Worm (Caenorhabditis elegans) whole organism, late embryonic: ENCODE data around the gene F22B7.3.

Source experiments
- ahr-1 ChIP-seq: sonication (generic microtip); optimal IDR thresholded peaks from 2 replicates; lab custom pipeline; 2016; ENCODE audit warnings: missing genetic modification characterization, missing compliant biosample characterization
- ceh-19 ChIP-seq: fragments of 200-800 bp; sonication (Bioruptor generic); optimal IDR thresholded peaks from 2 replicates; lab custom pipeline; 2018; ENCODE audit warnings: mild to moderate bottlenecking, missing genetic modification characterization, missing compliant biosample characterization
- ceh-34 ChIP-seq: sonication (generic microtip); optimal IDR thresholded peaks from 2 replicates; lab custom pipeline; 2016; ENCODE audit warnings: mild to moderate bottlenecking, missing genetic modification characterization, missing compliant biosample characterization
- ceh-6 ChIP-seq: fragments of 200-800 bp; sonication (Bioruptor generic); optimal IDR thresholded peaks from 2 replicates; lab custom pipeline; 2018; ENCODE audit warnings: mild to moderate bottlenecking, missing genetic modification characterization, missing compliant biosample characterization
- ceh-9 ChIP-seq: sonication (generic microtip); optimal IDR thresholded peaks from 2 replicates; lab custom pipeline; 2016; ENCODE audit warnings: mild to moderate bottlenecking, missing genetic modification characterization, inconsistent platforms, missing compliant biosample characterization
- elt-2 ChIP-seq: sonication (generic microtip); optimal IDR thresholded peaks from 2 replicates; lab custom pipeline; 2016; ENCODE audit warnings: missing genetic modification reagents, missing genetic modification characterization, missing compliant biosample characterization
- lin-11 ChIP-seq: fragments of 200-800 bp; sonication (Bioruptor generic); optimal IDR thresholded peaks from 2 replicates; lab custom pipeline; 2018; ENCODE audit warnings: mild to moderate bottlenecking, missing genetic modification characterization, missing compliant biosample characterization
- nfya-1 ChIP-seq: sonication (generic microtip); optimal IDR thresholded peaks from 2 replicates; lab custom pipeline; 2017; ENCODE audit warnings: missing genetic modification characterization, mild to moderate bottlenecking, missing compliant biosample characterization, antibody characterized with exemption, moderate library complexity
- nhr-11 ChIP-seq: fragments of 150-350 bp; optimal IDR thresholded peaks from 2 replicates; lab custom pipeline; 2014; ENCODE audit warnings: missing biosample characterization, missing genetic modification characterization
- sox-2 ChIP-seq: fragments of 200-800 bp; sonication (Bioruptor generic); IDR thresholded peaks from 2 replicates; pipeline ENCODE4 v1.3.6; 2022; ENCODE audit warnings: missing genetic modification reagents, missing genetic modification characterization, missing compliant biosample characterization

- TF ChIP-seq ceh-19 (no peak), nhr-11 (no peak), ceh-6 (GFP tag; lab: Kevin White, UChicago) (no peak), ceh-9 (tag; lab: Kevin White, UChicago) (no peak), sox-2 (GFP tag; lab: Robert Waterston, UW) (no peak), ceh-34 (tag; lab: Kevin White, UChicago) (no peak), ahr-1 (tag; lab: Kevin White, UChicago) (no peak), elt-2 (no peak), nfya-1 (tag; lab: Kevin White, UChicago) (no peak), lin-11 (tag; lab: Kevin White, UChicago) (no peak)
Measured at ce11 chrIII:8620259-8620658, 28.4 kb upstream of the F22B7.3 start.
